Worm (Caenorhabditis elegans) whole organism, L4 larva: ENCODE results near the gene T05D4.5.

Source experiments
- D1046.2 ChIP-seq: fragments of 200-800 bp; sonication (Bioruptor generic); IDR thresholded peaks from 2 replicates; pipeline ENCODE4 v1.3.6; 2022; ENCODE audit warnings: missing genetic modification characterization, missing compliant biosample characterization
- F49E8.2 ChIP-seq: sonication (generic microtip); optimal IDR thresholded peaks from 2 replicates; lab custom pipeline; 2016; ENCODE audit warnings: missing compliant biosample characterization, mild to moderate bottlenecking, missing genetic modification characterization, borderline replicate concordance
- Y48G9A.11 ChIP-seq: fragments of 200-800 bp; sonication (Bioruptor generic); IDR thresholded peaks from 2 replicates; pipeline ENCODE4 v1.3.6; 2022; ENCODE audit warnings: missing genetic modification reagents, missing genetic modification characterization, missing compliant biosample characterization
- ama-1 ChIP-seq: fragments of 150-350 bp; optimal IDR thresholded peaks from 2 replicates; lab custom pipeline; 2014; ENCODE audit warnings: inconsistent platforms, mixed read lengths
- ctbp-1 ChIP-seq: fragments of 200-800 bp; sonication (Bioruptor generic); IDR thresholded peaks from 2 replicates; pipeline ENCODE4 v1.3.6; 2022; ENCODE audit warnings: missing genetic modification reagents, missing genetic modification characterization, missing compliant biosample characterization
- daf-19 ChIP-seq: fragments of 200-800 bp; sonication (Bioruptor generic); conservative IDR thresholded peaks from 2 replicates; pipeline ENCODE4 v1.3.6; 2022; ENCODE audit warnings: missing genetic modification characterization, missing compliant biosample characterization
- lsy-2 ChIP-seq, 2 experiments: fragments of 150-350 bp in 1 of 2; sonication (generic microtip) in 1 of 2; optimal IDR thresholded peaks; 2 replicates each; lab custom pipeline; 2014 to 2017; ENCODE audit warnings: missing biosample characterization in 2 of 2, missing genetic modification characterization in 2 of 2
- nhr-11 ChIP-seq: fragments of 150-350 bp; optimal IDR thresholded peaks from 2 replicates; lab custom pipeline; 2014; ENCODE audit warnings: missing biosample characterization, missing genetic modification characterization
- nhr-237 ChIP-seq: sonication (generic microtip); optimal IDR thresholded peaks from 2 replicates; lab custom pipeline; 2017; ENCODE audit warnings: missing biosample characterization, missing genetic modification characterization
- pqm-1 ChIP-seq: sonication (generic microtip); optimal IDR thresholded peaks from 2 replicates; lab custom pipeline; 2017; ENCODE audit warnings: missing biosample characterization, missing genetic modification characterization
- unc-39 ChIP-seq: sonication (generic microtip); optimal IDR thresholded peaks from 2 replicates; lab custom pipeline; 2017; ENCODE audit warnings: missing biosample characterization, missing genetic modification characterization
- zfp-2 ChIP-seq: sonication (generic microtip); optimal IDR thresholded peaks from 2 replicates; lab custom pipeline; 2016; ENCODE audit warnings: mild to moderate bottlenecking, missing genetic modification characterization, missing compliant biosample characterization

DNA sequence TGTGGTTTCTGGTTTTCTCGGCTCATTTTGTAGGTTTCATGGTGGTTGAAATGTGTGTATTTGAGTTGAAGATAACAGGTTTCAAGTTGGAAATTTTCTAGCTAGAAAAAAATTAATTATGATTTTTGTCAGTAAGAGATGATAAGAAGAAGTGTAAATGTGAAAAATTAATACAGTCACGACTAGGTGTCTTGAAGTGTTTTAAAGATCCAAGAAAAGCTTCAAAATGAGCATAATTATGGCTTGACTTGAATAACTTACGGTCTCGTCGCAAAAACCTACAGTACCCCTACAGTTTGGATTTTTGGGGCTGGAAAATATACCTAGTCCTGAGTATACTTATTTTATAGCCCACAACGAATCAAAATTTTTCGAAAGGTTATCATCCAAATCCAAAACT, 10.3 kb upstream of the T05D4.5 start, which contains the start of gene exc-12:
- no peak for TF ChIP-seq pqm-1 (tag; lab: Kevin White, UChicago)
- TF ChIP-seq D1046.2 (GFP tag; lab: Robert Waterston, UW): no peak
- no peak for TF ChIP-seq Y48G9A.11
- TF ChIP-seq ctbp-1 (GFP tag; lab: Robert Waterston, UW): no peak
- TF ChIP-seq daf-19 (GFP tag; lab: Robert Waterston, UW): no peak
- TF ChIP-seq F49E8.2 (tag; lab: Kevin White, UChicago): no peak
- TF ChIP-seq ama-1 (lab: Kevin White, UChicago): no peak
- TF ChIP-seq zfp-2 (tag; lab: Kevin White, UChicago): no peak
- TF ChIP-seq unc-39 (tag; lab: Kevin White, UChicago): no peak
- TF ChIP-seq nhr-11 (tag; lab: Kevin White, UChicago): no peak
- TF ChIP-seq nhr-237 (tag; lab: Kevin White, UChicago): no peak
- TF ChIP-seq lsy-2 (tag; optimal IDR thresholded peaks at IDR 0.05; lab: Kevin White, UChicago): no peak
